Worm (Caenorhabditis elegans) whole organism, young adult: ENCODE results near the gene Y41C4A.21.

Experiments used
- D2030.7 ChIP-seq: fragments of 200-800 bp; sonication (Bioruptor generic); IDR thresholded peaks from 2 replicates; pipeline ENCODE4 v1.3.6; 2022; ENCODE audit warnings: missing genetic modification reagents, missing genetic modification characterization, missing compliant biosample characterization
- F22D6.2 ChIP-seq: sonication (generic microtip); optimal IDR thresholded peaks from 2 replicates; lab custom pipeline; 2016; ENCODE audit warnings: mild to moderate bottlenecking, missing genetic modification characterization, missing compliant biosample characterization
- F23B12.7 ChIP-seq: sonication (generic microtip); optimal IDR thresholded peaks from 2 replicates; lab custom pipeline; 2017; ENCODE audit warnings: missing genetic modification characterization, mild to moderate bottlenecking, missing compliant biosample characterization, antibody characterized with exemption, moderate library complexity; ENCODE audit not compliant: insufficient read depth
- F49E8.2 ChIP-seq: sonication (generic microtip); optimal IDR thresholded peaks from 3 replicates; lab custom pipeline; 2017; ENCODE audit warnings: missing genetic modification characterization, mild to moderate bottlenecking, missing compliant biosample characterization, antibody characterized with exemption, moderate library complexity; ENCODE audit not compliant: insufficient read depth
- K11D2.4 ChIP-seq: fragments of 200-800 bp; sonication (Bioruptor generic); IDR thresholded peaks from 2 replicates; pipeline ENCODE4 v1.3.6; 2022; ENCODE audit warnings: missing genetic modification reagents, missing genetic modification characterization, missing compliant biosample characterization
- Y53F4B.3 ChIP-seq: fragments of 200-800 bp; sonication (Bioruptor generic); IDR thresholded peaks from 2 replicates; pipeline ENCODE4 v1.3.6; 2022; ENCODE audit warnings: missing genetic modification reagents, missing genetic modification characterization, missing compliant biosample characterization
- Y53G8AR.9 ChIP-seq: fragments of 200-800 bp; sonication (Bioruptor generic); conservative IDR thresholded peaks from 2 replicates; pipeline ENCODE4 v1.3.6; 2022; ENCODE audit warnings: missing genetic modification reagents, missing genetic modification characterization, missing compliant biosample characterization
- attf-3 ChIP-seq: fragments of 200-800 bp; sonication (Bioruptor generic); conservative IDR thresholded peaks from 2 replicates; pipeline ENCODE4 v1.3.6; 2022; ENCODE audit warnings: missing genetic modification reagents, missing genetic modification characterization, missing compliant biosample characterization
- attf-5 ChIP-seq: fragments of 200-800 bp; sonication (Bioruptor generic); optimal IDR thresholded peaks from 2 replicates; lab custom pipeline; 2018; ENCODE audit warnings: mild to moderate bottlenecking, missing genetic modification characterization, missing compliant biosample characterization
- bed-2 ChIP-seq: fragments of 200-800 bp; sonication (Bioruptor generic); IDR thresholded peaks from 2 replicates; pipeline ENCODE4 v1.3.6; 2022; ENCODE audit warnings: missing genetic modification reagents, missing genetic modification characterization, missing compliant biosample characterization
- cebp-1 ChIP-seq, 2 experiments: fragments of 200-800 bp in 1 of 2; sonication (Bioruptor generic) in 1 of 2; sonication (generic microtip) in 1 of 2; IDR thresholded peaks in 1 of 2; optimal IDR thresholded peaks in 1 of 2; 2 replicates each; pipeline versions ENCODE4 v1.3.6 to Lab custom; 2017 to 2022; ENCODE audit warnings: missing compliant biosample characterization in 2 of 2, missing genetic modification characterization in 2 of 2, mild to moderate bottlenecking in 1 of 2, missing genetic modification reagents in 1 of 2, moderate library complexity in 1 of 2
- dpl-1 ChIP-seq: fragments of 150-350 bp; optimal IDR thresholded peaks from 2 replicates; lab custom pipeline; 2014; ENCODE audit warnings: missing biosample characterization, missing genetic modification reagents, missing genetic modification characterization
- efl-1 ChIP-seq: fragments of 150-350 bp; optimal IDR thresholded peaks from 2 replicates; lab custom pipeline; 2014; ENCODE audit warnings: missing biosample characterization, missing genetic modification reagents, missing genetic modification characterization
- ekl-4 ChIP-seq: fragments of 200-800 bp; sonication (Bioruptor generic); IDR thresholded peaks from 2 replicates; pipeline ENCODE4 v1.3.6; 2022; ENCODE audit warnings: missing genetic modification reagents, missing genetic modification characterization, missing compliant biosample characterization
- him-1 ChIP-seq: sonication (generic microtip); optimal IDR thresholded peaks from 2 replicates; lab custom pipeline; 2016; ENCODE audit warnings: missing genotype, missing genetic modification reagents, missing genetic modification characterization, missing compliant biosample characterization
- hmg-1.2 ChIP-seq: fragments of 200-800 bp; sonication (Bioruptor generic); IDR thresholded peaks from 2 replicates; pipeline ENCODE4 v1.3.6; 2022; ENCODE audit warnings: missing genetic modification reagents, missing genetic modification characterization, missing compliant biosample characterization
- lin-35 ChIP-seq, 3 experiments: fragments of 150-350 bp in 2 of 3; sonication (generic microtip) in 1 of 3; optimal IDR thresholded peaks; 2 replicates each; lab custom pipeline; 2014 to 2018; ENCODE audit warnings: missing biosample characterization in 3 of 3, missing genetic modification characterization in 3 of 3, missing genetic modification reagents in 3 of 3
- lin-40 ChIP-seq: sonication (generic microtip); optimal IDR thresholded peaks from 2 replicates; lab custom pipeline; 2016; ENCODE audit warnings: missing genetic modification characterization, mild to moderate bottlenecking, missing compliant biosample characterization, missing genotype, missing genetic modification reagents
- lin-54 ChIP-seq: fragments of 200-800 bp; sonication (Bioruptor generic); optimal IDR thresholded peaks from 2 replicates; lab custom pipeline; 2018; ENCODE audit warnings: mild to moderate bottlenecking, missing genetic modification characterization, missing compliant biosample characterization
- lsl-1 ChIP-seq: fragments of 200-800 bp; sonication (Bioruptor generic); optimal IDR thresholded peaks from 2 replicates; lab custom pipeline; 2018; ENCODE audit warnings: mild to moderate bottlenecking, missing genetic modification characterization, moderate library complexity, missing compliant biosample characterization
- madf-6 ChIP-seq: fragments of 200-800 bp; sonication (Bioruptor generic); IDR thresholded peaks from 2 replicates; pipeline ENCODE4 v1.3.6; 2022; ENCODE audit warnings: missing genetic modification reagents, missing genetic modification characterization, missing compliant biosample characterization
- mcd-1 ChIP-seq: fragments of 200-800 bp; sonication (Bioruptor generic); IDR thresholded peaks from 2 replicates; pipeline ENCODE4 v1.3.6; 2022; ENCODE audit warnings: missing genetic modification reagents, missing genetic modification characterization, missing compliant biosample characterization
- nfya-2 ChIP-seq: fragments of 200-800 bp; sonication (Bioruptor generic); IDR thresholded peaks from 2 replicates; pipeline ENCODE4 v1.3.6; 2022; ENCODE audit warnings: missing genetic modification reagents, missing genetic modification characterization, missing compliant biosample characterization
- nhr-120 ChIP-seq: fragments of 200-800 bp; sonication (Bioruptor generic); IDR thresholded peaks from 2 replicates; pipeline ENCODE4 v1.3.6; 2022; ENCODE audit warnings: missing genetic modification characterization, missing compliant biosample characterization
- pha-4 ChIP-seq: fragments of 150-350 bp; sonication (generic microtip); optimal IDR thresholded peaks from 2 replicates; lab custom pipeline; 2014; ENCODE audit warnings: missing biosample characterization, missing genetic modification reagents, missing genetic modification characterization
- rcor-1 ChIP-seq: fragments of 200-800 bp; sonication (Bioruptor generic); IDR thresholded peaks from 2 replicates; pipeline ENCODE4 v1.3.6; 2022; ENCODE audit warnings: missing genetic modification reagents, missing genetic modification characterization, missing compliant biosample characterization
- rec-8 ChIP-seq, 2 experiments: sonication (generic microtip); optimal IDR thresholded peaks; 2 replicates each; lab custom pipeline; 2016; ENCODE audit warnings: mild to moderate bottlenecking in 2 of 2, missing genetic modification characterization in 2 of 2, missing genetic modification reagents in 2 of 2, missing genotype in 2 of 2, missing biosample characterization in 1 of 2, missing compliant biosample characterization in 1 of 2, moderate library complexity in 1 of 2
- rpc-1 ChIP-seq, 2 experiments: fragments of 150-350 bp in 1 of 2; sonication (generic microtip) in 1 of 2; optimal IDR thresholded peaks; 2 replicates each; lab custom pipeline; 2014 to 2018; ENCODE audit warnings: missing biosample characterization in 1 of 2, missing genetic modification characterization in 1 of 2, missing genetic modification reagents in 1 of 2, missing genotype in 1 of 2
- snpc-1.1 ChIP-seq: sonication (generic microtip); optimal IDR thresholded peaks from 2 replicates; lab custom pipeline; 2017; ENCODE audit warnings: missing genetic modification characterization, mild to moderate bottlenecking, missing compliant biosample characterization, antibody characterized with exemption, moderate library complexity, missing genotype, missing genetic modification reagents; ENCODE audit not compliant: insufficient read depth
- snpc-1.3 ChIP-seq: sonication (generic microtip); optimal IDR thresholded peaks from 2 replicates; lab custom pipeline; 2017; ENCODE audit warnings: missing genetic modification characterization, mild to moderate bottlenecking, missing compliant biosample characterization, antibody characterized with exemption, moderate library complexity, missing genotype, missing genetic modification reagents; ENCODE audit not compliant: insufficient read depth
- snpc-3.4 ChIP-seq: sonication (generic microtip); optimal IDR thresholded peaks from 2 replicates; lab custom pipeline; 2017; ENCODE audit warnings: missing genetic modification characterization, mild to moderate bottlenecking, missing compliant biosample characterization, antibody characterized with exemption, moderate library complexity, missing genotype, missing genetic modification reagents
- snpc-4 ChIP-seq, 5 experiments: fragments of 150-350 bp in 1 of 5; sonication (generic microtip) in 4 of 5; optimal IDR thresholded peaks; 2 replicates each; lab custom pipeline; 2014 to 2018; ENCODE audit warnings: missing genetic modification characterization in 5 of 5, missing biosample characterization in 3 of 5, antibody characterized with exemption in 2 of 5, mild to moderate bottlenecking in 2 of 5, missing compliant biosample characterization in 2 of 5, missing genotype in 2 of 5, moderate library complexity in 2 of 5, missing genetic modification reagents in 1 of 5
- somi-1 ChIP-seq: fragments of 200-800 bp; sonication (Bioruptor generic); optimal IDR thresholded peaks from 2 replicates; lab custom pipeline; 2018; ENCODE audit warnings: mild to moderate bottlenecking, missing genetic modification characterization, missing compliant biosample characterization
- tbp1 ChIP-seq: fragments of 200-800 bp; sonication (Bioruptor generic); optimal IDR thresholded peaks from 2 replicates; lab custom pipeline; 2018; ENCODE audit warnings: mild to moderate bottlenecking, missing genetic modification characterization, missing compliant biosample characterization
- ztf-25 ChIP-seq: fragments of 200-800 bp; sonication (Bioruptor generic); IDR thresholded peaks from 2 replicates; pipeline ENCODE4 v1.3.6; 2022; ENCODE audit warnings: missing genetic modification reagents, missing genetic modification characterization, missing compliant biosample characterization
- ztf-28 ChIP-seq: fragments of 200-800 bp; sonication (Bioruptor generic); IDR thresholded peaks from 2 replicates; pipeline ENCODE4 v1.3.6; 2022; ENCODE audit warnings: missing genetic modification reagents, missing genetic modification characterization, missing compliant biosample characterization
- ztf-3 ChIP-seq: fragments of 200-800 bp; sonication (Bioruptor generic); optimal IDR thresholded peaks from 2 replicates; lab custom pipeline; 2018; ENCODE audit warnings: mild to moderate bottlenecking, missing genetic modification characterization, missing compliant biosample characterization

Y41C4A.21 gene

ce11 chrIII:11718548-11718947 lies 13.6 kb upstream of the Y41C4A.21 start, which contains the start of gene Y41C4A.9:
TSS of gene Y41C4A.9 (minus strand) at chrIII:11718645.
- TF ChIP-seq snpc-1.1 (tag; lab: Kevin White, UChicago), result peak; percentile 42
- TF ChIP-seq lin-35 (GFP tag; optimal IDR thresholded peaks at IDR 0.05; lab: Kevin White, UChicago), result peak in 1 of 3 experiments; percentile 17
- TF ChIP-seq F23B12.7 (tag; lab: Kevin White, UChicago), result peak; percentile 4
- TF ChIP-seq tbp1 (GFP tag; lab: Kevin White, UChicago), result peak; percentile 22
- TF ChIP-seq nhr-120, result no peak
- peak; percentile 40 for TF ChIP-seq snpc-1.3 (tag; lab: Kevin White, UChicago)
- peak; percentile 18 for TF ChIP-seq lsl-1
- peak; percentile 27 for TF ChIP-seq snpc-4 (GFP tag; optimal IDR thresholded peaks at IDR 0.05; lab: Kevin White, UChicago)
- TF ChIP-seq snpc-4 (tag; optimal IDR thresholded peaks at IDR 0.05; lab: Kevin White, UChicago), result peak in 1 of 4 experiments; percentile 9
- no peak for TF ChIP-seq nfya-2 (GFP tag; lab: Robert Waterston, UW)
- TF ChIP-seq cebp-1 (GFP tag; IDR thresholded peaks at IDR 0.05; lab: Robert Waterston, UW), result no peak
- peak; percentile 44 for TF ChIP-seq cebp-1 (tag; optimal IDR thresholded peaks at IDR 0.05; lab: Kevin White, UChicago)
- peak; percentile 79 for TF ChIP-seq snpc-3.4
- no peak; the same call in 1 of the 2 replicates for TF ChIP-seq ekl-4 (GFP tag; lab: Robert Waterston, UW)
- TF ChIP-seq F49E8.2 (tag; lab: Kevin White, UChicago), result peak; percentile 15
- 0 out of 2 replicates have a peak, but pooled peaks have one; percentile 18 for TF ChIP-seq rcor-1 (GFP tag; lab: Robert Waterston, UW)
- no peak for TF ChIP-seq ztf-25 (GFP tag; lab: Robert Waterston, UW)
- 0 out of 2 replicates have a peak, but pooled peaks have one; percentile 54 for TF ChIP-seq Y53G8AR.9 (GFP tag; lab: Robert Waterston, UW)
- peak in 1 of 2 experiments; percentile 1 for TF ChIP-seq rec-8 (tag; optimal IDR thresholded peaks at IDR 0.05; lab: Kevin White, UChicago)
- peak; percentile 13; the same call in 1 of the 2 replicates for TF ChIP-seq hmg-1.2 (GFP tag; lab: Robert Waterston, UW)
- TF ChIP-seq lin-54 (GFP tag; lab: Kevin White, UChicago), result peak; percentile 62
- TF ChIP-seq mcd-1 (GFP tag; lab: Robert Waterston, UW), result peak; percentile 69
- TF ChIP-seq ztf-28, result 0 out of 2 replicates have a peak, but pooled peaks have one; percentile 19
- peak; percentile 58 for TF ChIP-seq madf-6
- no peak for TF ChIP-seq Y53F4B.3 (GFP tag; lab: Robert Waterston, UW)
- TF ChIP-seq rpc-1 (optimal IDR thresholded peaks at IDR 0.05; lab: Kevin White, UChicago), result peak; percentile 2
- TF ChIP-seq rpc-1 (tag; optimal IDR thresholded peaks at IDR 0.05; lab: Kevin White, UChicago), result no peak
- TF ChIP-seq attf-3 (GFP tag; lab: Robert Waterston, UW), result no peak
- peak; percentile 42; the same call in 1 of the 2 replicates for TF ChIP-seq D2030.7 (GFP tag; lab: Robert Waterston, UW)
- peak; percentile 26 for TF ChIP-seq him-1
- TF ChIP-seq, all 124 proteins: peak for 21

- TF ChIP-seq pha-4 (tag; lab: Kevin White, UChicago), result peak; percentile 55
- no peak for TF ChIP-seq somi-1
- no peak for TF ChIP-seq snpc-1.1 (tag; lab: Kevin White, UChicago)
- TF ChIP-seq K11D2.4 (GFP tag; lab: Robert Waterston, UW), result 0 out of 2 replicates have a peak, but pooled peaks have one; percentile 13
- TF ChIP-seq lin-40 (tag; lab: Kevin White, UChicago), result peak; percentile 39
- 0 out of 2 replicates have a peak, but pooled peaks have one; percentile 18 for TF ChIP-seq rcor-1 (GFP tag; lab: Robert Waterston, UW)
- TF ChIP-seq lin-35 (GFP tag; optimal IDR thresholded peaks at IDR 0.05; lab: Kevin White, UChicago), result peak; percentile 18 to 90 (median 78)
- no peak for TF ChIP-seq cebp-1 (GFP tag; IDR thresholded peaks at IDR 0.05; lab: Robert Waterston, UW)
- TF ChIP-seq cebp-1 (tag; optimal IDR thresholded peaks at IDR 0.05; lab: Kevin White, UChicago), result peak; percentile 29
- TF ChIP-seq dpl-1 (GFP tag; lab: Kevin White, UChicago), result peak; percentile 87
- TF ChIP-seq mcd-1 (GFP tag; lab: Robert Waterston, UW), result peak; percentile 97
- TF ChIP-seq D2030.7 (GFP tag; lab: Robert Waterston, UW), result 0 out of 2 replicates have a peak, but pooled peaks have one; percentile 20
- TF ChIP-seq tbp1 (GFP tag; lab: Kevin White, UChicago), result peak; percentile 19
- peak; percentile 84 for TF ChIP-seq efl-1
- no peak for TF ChIP-seq F22D6.2 (tag; lab: Kevin White, UChicago)
- TF ChIP-seq ztf-3 (GFP tag; lab: Kevin White, UChicago), result no peak
- TF ChIP-seq bed-2, result no peak
- peak; percentile 42 for TF ChIP-seq attf-5 (GFP tag; lab: Kevin White, UChicago)
- peak; percentile 35 for TF ChIP-seq lsl-1
- TF ChIP-seq lin-54 (GFP tag; lab: Kevin White, UChicago), result peak; percentile 97
- TF ChIP-seq, all 124 proteins: peak for 14
Observed at ce11 chrIII:11719400-11719875, 12.7 kb upstream of the Y41C4A.21 start, which contains the start of the genes elb-1 and Y41C4A.11. TSS of gene elb-1 (minus strand) at chrIII:11719450. TSS of gene Y41C4A.11 (plus strand) at chrIII:11719860.
